Worm (Caenorhabditis elegans): ENCODE data around the gene nduf-9.

Gene nduf-9

DNA sequence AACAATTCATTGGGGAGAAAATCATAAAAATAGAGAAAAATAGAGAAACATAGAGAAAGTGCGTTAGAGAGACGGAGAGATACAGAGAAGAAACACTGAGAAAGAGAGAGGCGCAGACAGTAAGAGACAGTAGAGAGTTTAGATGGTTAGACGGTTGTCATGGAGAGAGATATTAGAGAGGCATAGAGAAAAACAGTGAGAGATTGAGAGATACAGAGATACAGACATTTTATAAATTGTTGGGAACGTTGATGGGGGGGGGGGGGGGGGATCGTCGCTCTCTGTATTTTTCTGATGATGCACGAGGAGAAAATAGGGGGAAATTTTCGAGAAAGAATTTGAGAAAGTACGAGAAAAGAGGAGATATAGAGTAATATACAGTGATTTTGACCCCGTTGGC lies 30.9 kb upstream of the nduf-9 start (continued):
- TF ChIP-seq ztf-4 (tag; optimal IDR thresholded peaks at IDR 0.05) (peak; percentile 55), nhr-12 (tag; optimal IDR thresholded peaks at IDR 0.05) (no peak), lin-39 (tag; optimal IDR thresholded peaks at IDR 0.05) (no peak), lin-13 (GFP tag; optimal IDR thresholded peaks at IDR 0.05) (peak; percentile 76), mbf-1 (tag; optimal IDR thresholded peaks at IDR 0.05) (no peak), zag-1 (tag; optimal IDR thresholded peaks at IDR 0.05) (no peak), ama-1 (optimal IDR thresholded peaks at IDR 0.05) (no peak), nhr-10 (tag; optimal IDR thresholded peaks at IDR 0.05) (no peak), gmeb-1 (tag; optimal IDR thresholded peaks at IDR 0.05) (peak; percentile 85), ceh-82 (tag; optimal IDR thresholded peaks at IDR 0.05) (no peak), unc-62 (GFP tag; optimal IDR thresholded peaks at IDR 0.05) (no peak), alr-1 (tag; optimal IDR thresholded peaks at IDR 0.05) (no peak), skn-1 (tag; optimal IDR thresholded peaks at IDR 0.05) (no peak), ztf-11 (tag; optimal IDR thresholded peaks at IDR 0.05) (no peak), Y55F3AM.14 (GFP tag; optimal IDR thresholded peaks at IDR 0.05) (no peak), R02D3.7 (tag; optimal IDR thresholded peaks at IDR 0.05) (no peak), nhr-6 (tag; optimal IDR thresholded peaks at IDR 0.05) (peak; percentile 76), dmd-4 (tag; optimal IDR thresholded peaks at IDR 0.05) (no peak), ztf-1 (GFP tag; conservative IDR thresholded peaks at IDR 0.05) (no peak), elt-3 (tag; optimal IDR thresholded peaks at IDR 0.05) (no peak), sma-9 (GFP tag; optimal IDR thresholded peaks at IDR 0.05) (peak; percentile 94), sma-9 (tag; optimal IDR thresholded peaks at IDR 0.05) (no peak)

DNA sequence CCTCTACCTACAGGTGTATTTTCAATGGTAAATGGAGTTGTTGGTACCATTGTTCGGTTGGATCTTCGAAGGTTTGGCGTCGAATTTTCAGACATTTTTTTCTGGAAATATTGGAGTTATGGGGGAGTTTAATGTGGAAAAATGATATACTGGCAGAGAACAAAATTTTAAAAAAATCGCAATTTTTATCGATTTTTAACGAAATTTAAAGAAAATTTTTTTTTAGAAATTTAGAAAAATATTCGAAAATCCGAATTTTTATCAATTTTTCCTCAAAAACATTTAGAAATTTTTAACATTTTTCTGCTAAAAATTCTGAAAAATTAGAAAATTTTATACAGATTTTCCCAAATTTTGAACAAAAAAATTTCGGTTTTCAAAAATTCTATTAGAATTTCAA lies 30.2 kb upstream of the nduf-9 start, which contains the start of gene Y53G8AM.8:
TSS of gene Y53G8AM.8 (minus strand) at position 101 of the 400 bp plus-strand sequence.
- TF ChIP-seq fos-1 (tag; optimal IDR thresholded peaks at IDR 0.05) (no peak), snpc-4 (tag; optimal IDR thresholded peaks at IDR 0.05) (no peak), peb-1 (tag; optimal IDR thresholded peaks at IDR 0.05) (no peak), nhr-11 (tag; optimal IDR thresholded peaks at IDR 0.05) (no peak), F13H6.1 (tag; optimal IDR thresholded peaks at IDR 0.05) (no peak)

DNA sequence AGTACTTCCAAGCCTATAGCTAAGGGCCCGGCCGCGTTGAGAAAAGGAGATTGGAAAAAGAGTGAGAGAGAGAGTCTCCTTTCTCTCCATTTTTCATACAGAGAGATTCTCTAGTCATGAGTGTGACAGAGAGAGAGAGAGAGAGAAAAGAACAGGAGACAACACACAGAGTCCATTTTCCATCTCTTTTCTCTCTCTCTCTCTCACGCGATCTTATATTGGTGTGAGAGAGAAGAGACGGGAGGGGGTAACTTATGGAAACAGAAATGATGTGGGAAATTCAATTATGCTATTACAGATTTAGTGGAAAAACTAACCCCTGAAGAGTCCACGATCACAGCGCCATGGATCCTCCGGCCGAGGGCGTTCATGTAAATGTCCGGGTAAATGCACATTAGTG lies 24.8 kb upstream of the nduf-9 start:
- no peak for TF ChIP-seq zag-1 (tag; optimal IDR thresholded peaks at IDR 0.05)
- no peak for TF ChIP-seq elt-1 (tag; optimal IDR thresholded peaks at IDR 0.05)
- no peak for TF ChIP-seq R02D3.7 (tag; optimal IDR thresholded peaks at IDR 0.05)
- no peak for TF ChIP-seq skn-1 (tag; optimal IDR thresholded peaks at IDR 0.05)
- no peak for TF ChIP-seq ztf-1 (GFP tag; conservative IDR thresholded peaks at IDR 0.05)
- TF ChIP-seq lin-11 (tag; optimal IDR thresholded peaks at IDR 0.05), result no peak
- peak; percentile 35 for TF ChIP-seq blmp-1 (tag; optimal IDR thresholded peaks at IDR 0.05; ENCODE audit: insufficient read depth)
- TF ChIP-seq mdl-1 (tag; optimal IDR thresholded peaks at IDR 0.05), result no peak
- no peak for TF ChIP-seq nhr-21 (tag; optimal IDR thresholded peaks at IDR 0.05)
- TF ChIP-seq ceh-82 (tag; optimal IDR thresholded peaks at IDR 0.05), result no peak
- TF ChIP-seq gmeb-1 (tag; optimal IDR thresholded peaks at IDR 0.05), result no peak
- TF ChIP-seq nhr-25 (tag; optimal IDR thresholded peaks at IDR 0.05), result peak; percentile 53
- TF ChIP-seq mab-5 (tag; optimal IDR thresholded peaks at IDR 0.05), result no peak
- no peak for TF ChIP-seq nhr-12 (tag; optimal IDR thresholded peaks at IDR 0.05)
- peak; percentile 27 for TF ChIP-seq lin-13 (GFP tag; optimal IDR thresholded peaks at IDR 0.05)
- TF ChIP-seq snpc-4 (tag; optimal IDR thresholded peaks at IDR 0.05), result no peak
- no peak for TF ChIP-seq mbf-1 (tag; optimal IDR thresholded peaks at IDR 0.05)
- TF ChIP-seq sem-4 (tag; optimal IDR thresholded peaks at IDR 0.05), result no peak
- peak; percentile 65 for TF ChIP-seq unc-55 (GFP tag; optimal IDR thresholded peaks at IDR 0.05)
- TF ChIP-seq ZK546.5 (tag; optimal IDR thresholded peaks at IDR 0.05), result no peak
- TF ChIP-seq aly-2 (tag; optimal IDR thresholded peaks at IDR 0.05), result no peak
- TF ChIP-seq nhr-23 (tag; optimal IDR thresholded peaks at IDR 0.05), result no peak
- TF ChIP-seq crh-2 (tag; optimal IDR thresholded peaks at IDR 0.05), result peak; percentile 31
- peak; percentile 84 for TF ChIP-seq nhr-129 (tag; optimal IDR thresholded peaks at IDR 0.05)
- TF ChIP-seq dmd-4 (tag; optimal IDR thresholded peaks at IDR 0.05), result no peak
- no peak for TF ChIP-seq nhr-77 (tag; optimal IDR thresholded peaks at IDR 0.05)
- peak in 1 of 2 experiments; percentile 61 for TF ChIP-seq lsy-2 (tag; optimal IDR thresholded peaks at IDR 0.05)
- TF ChIP-seq alr-1 (tag; optimal IDR thresholded peaks at IDR 0.05), result no peak
- no peak for TF ChIP-seq elt-3 (tag; optimal IDR thresholded peaks at IDR 0.05)
- TF ChIP-seq C34F6.9 (tag; optimal IDR thresholded peaks at IDR 0.05), result peak; percentile 70
- TF ChIP-seq unc-62 (GFP tag; optimal IDR thresholded peaks at IDR 0.05), result no peak
- no peak for TF ChIP-seq egl-27 (tag; optimal IDR thresholded peaks at IDR 0.05)
- no peak for TF ChIP-seq ceh-16 (tag; optimal IDR thresholded peaks at IDR 0.05)
- TF ChIP-seq nhr-6 (tag; optimal IDR thresholded peaks at IDR 0.05), result no peak
- no peak for TF ChIP-seq unc-39 (tag; optimal IDR thresholded peaks at IDR 0.05)
- TF ChIP-seq fos-1 (tag; optimal IDR thresholded peaks at IDR 0.05), result peak; percentile 9
- peak; percentile 46 for TF ChIP-seq sma-9 (GFP tag; optimal IDR thresholded peaks at IDR 0.05)
- TF ChIP-seq sma-9 (tag; optimal IDR thresholded peaks at IDR 0.05), result no peak
- no peak for TF ChIP-seq nhr-10 (tag; optimal IDR thresholded peaks at IDR 0.05)
- TF ChIP-seq ztf-4 (tag; optimal IDR thresholded peaks at IDR 0.05), result no peak
- TF ChIP-seq ama-1 (optimal IDR thresholded peaks at IDR 0.05), result no peak
- no peak for TF ChIP-seq nhr-11 (tag; optimal IDR thresholded peaks at IDR 0.05)
- TF ChIP-seq lin-39 (tag; optimal IDR thresholded peaks at IDR 0.05), result no peak
- TF ChIP-seq ztf-11 (tag; optimal IDR thresholded peaks at IDR 0.05), result no peak
- no peak for TF ChIP-seq nhr-237 (tag; optimal IDR thresholded peaks at IDR 0.05)
- TF ChIP-seq peb-1 (tag; optimal IDR thresholded peaks at IDR 0.05), result no peak
- TF ChIP-seq F13H6.1 (tag; optimal IDR thresholded peaks at IDR 0.05), result peak; percentile 27

Measured in whole organism, L2 larva.